Worm (Caenorhabditis elegans): ENCODE results near the gene C27H5.12.

The C27H5.12 gene

ce11 chrII:7131871-7132693 lies 29.3 kb downstream of the C27H5.12 start, which contains the start of the genes T07F8.4 and gld-3:
Gene T07F8.4 (minus strand): TSS chrII:7132032.
Gene gld-3 (plus strand): TSS chrII:7132643.
- TF ChIP-seq unc-62 (GFP tag; optimal IDR thresholded peaks at IDR 0.05) = no peak

ce11 chrII:7126457-7126856 lies 35.0 kb downstream of the C27H5.12 start, which contains the start of gene F10E7.1:
Gene F10E7.1 (plus strand): TSS chrII:7126757.
- TF ChIP-seq unc-62 (GFP tag; optimal IDR thresholded peaks at IDR 0.05) = no peak

- TF ChIP-seq unc-62 (GFP tag; optimal IDR thresholded peaks at IDR 0.05) = no peak
These were observed 38.6 kb downstream of the C27H5.12 start, which contains the start of gene F10E7.11 for ce11 chrII:7122661-7123418. Gene F10E7.11 (minus strand): TSS chrII:7122892.

ce11 chrII:7121762-7122292 lies 39.6 kb downstream of the C27H5.12 start, which contains the start of gene F10E7.2:
Gene F10E7.2 (plus strand): TSS chrII:7122242.
- TF ChIP-seq unc-62 (GFP tag; optimal IDR thresholded peaks at IDR 0.05) = no peak

ce11 chrII:7119525-7119924 lies 41.9 kb downstream of the C27H5.12 start:
- no peak for TF ChIP-seq unc-62 (GFP tag; optimal IDR thresholded peaks at IDR 0.05)

ce11 chrII:7116350-7116749 lies 45.1 kb downstream of the C27H5.12 start, which contains the start of gene spon-1:
Gene spon-1 (plus strand): TSS chrII:7116557.
- TF ChIP-seq unc-62 (GFP tag; optimal IDR thresholded peaks at IDR 0.05) = no peak

ce11 chrII:7115638-7116037 lies 45.8 kb downstream of the C27H5.12 start, which contains the start of gene cutl-5:
Gene cutl-5 (minus strand): TSS chrII:7115906.
- no peak for TF ChIP-seq unc-62 (GFP tag; optimal IDR thresholded peaks at IDR 0.05)

ce11 chrII:7112780-7113179 lies 48.6 kb downstream of the C27H5.12 start, which contains the start of gene F10E7.6:
Gene F10E7.6 (plus strand): TSS chrII:7113080.
- no peak for TF ChIP-seq unc-62 (GFP tag; optimal IDR thresholded peaks at IDR 0.05)

- no peak for TF ChIP-seq unc-62 (GFP tag; optimal IDR thresholded peaks at IDR 0.05)
These were observed 49.8 kb downstream of the C27H5.12 start, which contains the start of gene F10E7.5 for ce11 chrII:7111657-7112049. Gene F10E7.5 (plus strand): TSS chrII:7111978.

All from whole organism, dauer.